Worm (Caenorhabditis elegans): ENCODE measurements around the gene gcy-34.

- TF ChIP-seq snpc-4 (tag; optimal IDR thresholded peaks at IDR 0.05) = no peak
- TF ChIP-seq unc-62 (GFP tag; optimal IDR thresholded peaks at IDR 0.05) = no peak
- TF ChIP-seq lin-39 (tag; optimal IDR thresholded peaks at IDR 0.05) = no peak
- TF ChIP-seq C34B4.2 (tag; optimal IDR thresholded peaks at IDR 0.05) = no peak
- TF ChIP-seq lin-35 (GFP tag; optimal IDR thresholded peaks at IDR 0.05) = no peak
- no peak for TF ChIP-seq zip-4 (GFP tag; optimal IDR thresholded peaks at IDR 0.05)
- TF ChIP-seq C16A3.4 (tag; optimal IDR thresholded peaks at IDR 0.05) = no peak
- TF ChIP-seq nhr-11 (tag; optimal IDR thresholded peaks at IDR 0.05) = no peak
- no peak for TF ChIP-seq blmp-1 (tag; optimal IDR thresholded peaks at IDR 0.05)
- TF ChIP-seq lin-13 (GFP tag; optimal IDR thresholded peaks at IDR 0.05) = no peak
- no peak for TF ChIP-seq nhr-90 (tag; optimal IDR thresholded peaks at IDR 0.05; ENCODE audit: poor library complexity)
Observed at ce11 chrV:13408440-13408839, 22.7 kb upstream of the gcy-34 start.
